Fruit fly (Drosophila melanogaster) whole organism, prepupa: ENCODE results near the gene Hem.
A peak's percentile ranks its signal among the peaks of the same experiment; 100 is the strongest.

Experiments used
- Blimp-1 ChIP-seq: fragments of 200-800 bp; sonication (Bioruptor generic); optimal IDR thresholded peaks from 3 replicates; lab custom pipeline; 2017; ENCODE audit warnings: missing biosample characterization, missing genetic modification characterization, mild to moderate bottlenecking, moderate library complexity, missing genetic modification reagents
- CG10631 ChIP-seq: fragments of 200-800 bp; sonication (Bioruptor generic); optimal IDR thresholded peaks from 2 replicates; lab custom pipeline; 2016; ENCODE audit warnings: missing biosample characterization, missing genetic modification characterization
- CG10669 ChIP-seq: fragments of 200-800 bp; sonication (Bioruptor generic); optimal IDR thresholded peaks from 3 replicates; lab custom pipeline; 2018; ENCODE audit warnings: missing biosample characterization, mild to moderate bottlenecking, missing genetic modification characterization, moderate library complexity
- CG11294 ChIP-seq: fragments of 200-800 bp; sonication (Bioruptor generic); IDR thresholded peaks from 2 replicates; pipeline ENCODE4 v1.3.6; 2022; ENCODE audit warnings: missing biosample characterization, missing genetic modification characterization
- CG11762 ChIP-seq: fragments of 200-800 bp; sonication (Bioruptor generic); optimal IDR thresholded peaks from 3 replicates; lab custom pipeline; 2016; ENCODE audit warnings: missing biosample characterization, missing genetic modification characterization; ENCODE audit not compliant: insufficient read depth
- CG11902 ChIP-seq: fragments of 200-800 bp; sonication (Bioruptor generic); optimal IDR thresholded peaks from 3 replicates; lab custom pipeline; 2016; ENCODE audit warnings: missing biosample characterization, missing genetic modification characterization
- CG15336 ChIP-seq: fragments of 200-800 bp; sonication (Bioruptor generic); IDR thresholded peaks from 2 replicates; pipeline ENCODE4 v1.3.6; 2022; ENCODE audit warnings: missing biosample characterization, missing genetic modification characterization
- CG1621 ChIP-seq: fragments of 200-800 bp; sonication (Bioruptor generic); optimal IDR thresholded peaks from 3 replicates; lab custom pipeline; 2018; ENCODE audit warnings: missing biosample characterization, mild to moderate bottlenecking, missing genetic modification characterization
- CG16779 ChIP-seq: fragments of 200-800 bp; sonication (Bioruptor generic); optimal IDR thresholded peaks from 3 replicates; lab custom pipeline; 2017; ENCODE audit warnings: missing biosample characterization, mild to moderate bottlenecking, missing genetic modification characterization
- CG3032 ChIP-seq: fragments of 200-800 bp; optimal IDR thresholded peaks from 2 replicates; lab custom pipeline; 2019; ENCODE audit warnings: missing biosample characterization, mild to moderate bottlenecking, missing genetic modification characterization, moderate library complexity
- CG31627 ChIP-seq: fragments of 200-800 bp; sonication (Bioruptor generic); optimal IDR thresholded peaks from 3 replicates; lab custom pipeline; 2016; ENCODE audit warnings: missing biosample characterization, missing genetic modification characterization
- CG32006 ChIP-seq: fragments of 200-800 bp; sonication (Bioruptor generic); optimal IDR thresholded peaks from 3 replicates; lab custom pipeline; 2017; ENCODE audit warnings: missing biosample characterization, mild to moderate bottlenecking, missing genetic modification characterization
- CG34406 ChIP-seq: fragments of 200-800 bp; sonication (Bioruptor generic); optimal IDR thresholded peaks from 3 replicates; lab custom pipeline; 2016; ENCODE audit warnings: missing biosample characterization, missing genetic modification characterization
- CG3919 ChIP-seq: fragments of 200-800 bp; sonication (Bioruptor generic); optimal IDR thresholded peaks from 3 replicates; lab custom pipeline; 2016; ENCODE audit warnings: missing biosample characterization, missing genetic modification characterization
- CG4318 ChIP-seq: fragments of 200-800 bp; sonication (Bioruptor generic); optimal IDR thresholded peaks from 3 replicates; lab custom pipeline; 2017; ENCODE audit warnings: missing biosample characterization, mild to moderate bottlenecking, missing genetic modification characterization
- CG6276 ChIP-seq: fragments of 200-800 bp; sonication (Bioruptor generic); optimal IDR thresholded peaks from 2 replicates; lab custom pipeline; 2017; ENCODE audit warnings: missing biosample characterization, mild to moderate bottlenecking, missing genetic modification characterization
- CG6792 ChIP-seq: fragments of 200-800 bp; sonication (Bioruptor generic); optimal IDR thresholded peaks from 3 replicates; lab custom pipeline; 2016; ENCODE audit warnings: missing biosample characterization, missing genetic modification characterization
- CG6808 ChIP-seq: fragments of 200-800 bp; sonication (Bioruptor generic); optimal IDR thresholded peaks from 3 replicates; lab custom pipeline; 2017; ENCODE audit warnings: missing biosample characterization, missing genetic modification characterization, mild to moderate bottlenecking, moderate library complexity, missing genetic modification reagents
- CG6854 ChIP-seq: fragments of 200-800 bp; sonication (Bioruptor generic); optimal IDR thresholded peaks from 2 replicates; lab custom pipeline; 2017; ENCODE audit warnings: missing biosample characterization, mild to moderate bottlenecking, missing genetic modification characterization
- CG7368 ChIP-seq: fragments of 200-800 bp; sonication (Bioruptor generic); optimal IDR thresholded peaks from 3 replicates; lab custom pipeline; 2016; ENCODE audit warnings: missing biosample characterization, missing genetic modification characterization
- CG8119 ChIP-seq: fragments of 200-800 bp; sonication (Bioruptor generic); IDR thresholded peaks from 3 replicates; pipeline ENCODE4 v1.3.6; 2022; ENCODE audit warnings: missing biosample characterization, missing genetic modification characterization
- CG8319 ChIP-seq: fragments of 200-800 bp; sonication (Bioruptor generic); optimal IDR thresholded peaks from 3 replicates; lab custom pipeline; 2016; ENCODE audit warnings: missing biosample characterization, missing genetic modification characterization
- CG8632 ChIP-seq: fragments of 200-800 bp; sonication (Bioruptor generic); optimal IDR thresholded peaks from 3 replicates; lab custom pipeline; 2016; ENCODE audit warnings: missing biosample characterization, missing genetic modification characterization
- CG9139 ChIP-seq: fragments of 200-800 bp; sonication (Bioruptor generic); optimal IDR thresholded peaks from 3 replicates; lab custom pipeline; 2017; ENCODE audit warnings: missing biosample characterization, mild to moderate bottlenecking, missing genetic modification characterization
- Eip75B ChIP-seq: fragments of 200-800 bp; sonication (Bioruptor generic); optimal IDR thresholded peaks from 3 replicates; lab custom pipeline; 2016; ENCODE audit warnings: missing biosample characterization, missing genetic modification characterization
- Eip93F ChIP-seq: fragments of 200-800 bp; sonication (Bioruptor generic); optimal IDR thresholded peaks from 2 replicates; lab custom pipeline; 2016; ENCODE audit warnings: missing biosample characterization, mild to moderate bottlenecking, missing genetic modification characterization
- Ets21C ChIP-seq: fragments of 200-800 bp; sonication (Bioruptor generic); optimal IDR thresholded peaks from 3 replicates; lab custom pipeline; 2016; ENCODE audit warnings: missing biosample characterization, missing genetic modification characterization
- Ets96B ChIP-seq: fragments of 200-800 bp; optimal IDR thresholded peaks from 2 replicates; lab custom pipeline; 2019; ENCODE audit warnings: missing biosample characterization, mild to moderate bottlenecking, missing genetic modification characterization, moderate library complexity
- Hr39 ChIP-seq: fragments of 200-800 bp; sonication (Bioruptor generic); optimal IDR thresholded peaks from 2 replicates; lab custom pipeline; 2016; ENCODE audit warnings: missing biosample characterization, missing genetic modification characterization
- Hr4 ChIP-seq: fragments of 200-800 bp; sonication (Bioruptor generic); optimal IDR thresholded peaks from 3 replicates; lab custom pipeline; 2016; ENCODE audit warnings: missing biosample characterization, missing genetic modification characterization
- Met ChIP-seq: fragments of 200-800 bp; sonication (Bioruptor generic); optimal IDR thresholded peaks from 3 replicates; lab custom pipeline; 2016; ENCODE audit warnings: missing biosample characterization, missing genetic modification characterization
- Smox ChIP-seq: fragments of 200-800 bp; sonication (Bioruptor generic); optimal IDR thresholded peaks from 3 replicates; lab custom pipeline; 2016; ENCODE audit warnings: missing biosample characterization, missing genetic modification characterization
- Sox14 ChIP-seq: fragments of 200-800 bp; sonication (Bioruptor generic); optimal IDR thresholded peaks from 3 replicates; lab custom pipeline; 2016; ENCODE audit warnings: missing biosample characterization, missing genetic modification characterization
- Sox15 ChIP-seq: fragments of 200-800 bp; sonication (Bioruptor generic); optimal IDR thresholded peaks from 3 replicates; lab custom pipeline; 2016; ENCODE audit warnings: missing biosample characterization, missing genetic modification characterization
- acj6 ChIP-seq: fragments of 200-800 bp; sonication (Bioruptor generic); optimal IDR thresholded peaks from 3 replicates; lab custom pipeline; 2016; ENCODE audit warnings: missing biosample characterization, missing genetic modification characterization
- dac ChIP-seq: fragments of 200-800 bp; sonication (Bioruptor generic); optimal IDR thresholded peaks from 2 replicates; lab custom pipeline; 2017; ENCODE audit warnings: missing biosample characterization, mild to moderate bottlenecking, missing genetic modification characterization
- dsx ChIP-seq: fragments of 200-800 bp; optimal IDR thresholded peaks from 3 replicates; lab custom pipeline; 2019; ENCODE audit warnings: missing biosample characterization, mild to moderate bottlenecking, missing genetic modification characterization, moderate library complexity; ENCODE audit not compliant: poor library complexity, severe bottlenecking
- eg ChIP-seq: fragments of 200-800 bp; sonication (Bioruptor generic); IDR thresholded peaks from 3 replicates; pipeline ENCODE4 v1.3.6; 2022; ENCODE audit warnings: missing biosample characterization, missing genetic modification characterization
- esn ChIP-seq: fragments of 200-800 bp; sonication (Bioruptor generic); optimal IDR thresholded peaks from 2 replicates; lab custom pipeline; 2016; ENCODE audit warnings: missing biosample characterization, mild to moderate bottlenecking, missing genetic modification characterization, moderate library complexity
- fd59A ChIP-seq: fragments of 200-800 bp; sonication (Bioruptor generic); optimal IDR thresholded peaks from 2 replicates; lab custom pipeline; 2017; ENCODE audit warnings: missing biosample characterization, mild to moderate bottlenecking, missing genetic modification characterization, missing genetic modification reagents
- fd85E ChIP-seq: fragments of 200-800 bp; sonication (Bioruptor generic); optimal IDR thresholded peaks from 3 replicates; lab custom pipeline; 2016; ENCODE audit warnings: missing biosample characterization, missing genetic modification characterization
- fkh ChIP-seq: fragments of 200-800 bp; sonication (Bioruptor generic); optimal IDR thresholded peaks from 3 replicates; lab custom pipeline; 2017; ENCODE audit warnings: missing biosample characterization, mild to moderate bottlenecking, missing genetic modification characterization, moderate library complexity
- lz ChIP-seq: fragments of 200-800 bp; sonication (Bioruptor generic); optimal IDR thresholded peaks from 3 replicates; lab custom pipeline; 2016; ENCODE audit warnings: missing biosample characterization, missing genetic modification characterization
- net ChIP-seq: fragments of 200-800 bp; sonication (Bioruptor generic); optimal IDR thresholded peaks from 3 replicates; lab custom pipeline; 2016; ENCODE audit warnings: missing biosample characterization, missing genetic modification characterization
- salr ChIP-seq, 2 experiments: fragments of 200-800 bp; sonication (Bioruptor generic); optimal IDR thresholded peaks; 3 replicates each; lab custom pipeline; 2016 to 2018; ENCODE audit warnings: missing biosample characterization in 2 of 2, missing genetic modification characterization in 2 of 2, mild to moderate bottlenecking in 1 of 2
- spab ChIP-seq: fragments of 200-800 bp; sonication (Bioruptor generic); optimal IDR thresholded peaks from 2 replicates; lab custom pipeline; 2017; ENCODE audit warnings: missing biosample characterization, mild to moderate bottlenecking, missing genetic modification characterization, missing genetic modification reagents
- ss ChIP-seq, 2 experiments: fragments of 200-800 bp; sonication (Bioruptor generic); optimal IDR thresholded peaks; 2 replicates in 1 of 2; 3 replicates in 1 of 2; lab custom pipeline; 2017 to 2018; ENCODE audit warnings: mild to moderate bottlenecking in 2 of 2, missing biosample characterization in 2 of 2, missing genetic modification characterization in 2 of 2, moderate library complexity in 1 of 2
- svp ChIP-seq: fragments of 200-800 bp; sonication (Bioruptor generic); peaks from one replicate; lab custom pipeline; 2016; ENCODE audit warnings: missing biosample characterization, missing genetic modification characterization
- topi ChIP-seq: fragments of 200-800 bp; sonication (Bioruptor generic); optimal IDR thresholded peaks from 3 replicates; lab custom pipeline; 2016; ENCODE audit warnings: missing biosample characterization, missing genetic modification characterization
- vri ChIP-seq: fragments of 200-800 bp; sonication (Bioruptor generic); optimal IDR thresholded peaks from 3 replicates; lab custom pipeline; 2016; ENCODE audit warnings: missing biosample characterization, mild to moderate bottlenecking, missing genetic modification characterization

Gene Hem

dm6 chr3L:22287994-22288766, at the start of gene Hem, which contains the start of gene IleRS:
Gene Hem (minus strand): TSS chr3L:22288195.
Gene IleRS (plus strand): TSS chr3L:22288665.
- TF ChIP-seq Sox15 (GFP tag; lab: Kevin White, UChicago): peak; percentile 89
- TF ChIP-seq CG6276 (GFP tag; lab: Kevin White, UChicago): no peak
- no peak for TF ChIP-seq Met (GFP tag; lab: Kevin White, UChicago)
- TF ChIP-seq Hr39 (GFP tag; lab: Kevin White, UChicago): peak; percentile 90
- peak; percentile 95 for TF ChIP-seq eg (GFP tag; lab: Robert Waterston, UW)
- TF ChIP-seq CG8319: peak; percentile 81
- TF ChIP-seq CG15336 (GFP tag; lab: Robert Waterston, UW): peak; percentile 84
- TF ChIP-seq fd85E (GFP tag; lab: Kevin White, UChicago): peak; percentile 43
- peak; percentile 88 for TF ChIP-seq CG31627 (GFP tag; lab: Kevin White, UChicago)
- TF ChIP-seq CG6792 (GFP tag; lab: Kevin White, UChicago): peak; percentile 83
- peak; percentile 91 for TF ChIP-seq svp (GFP tag; lab: Kevin White, UChicago)
- TF ChIP-seq CG10631 (GFP tag; lab: Kevin White, UChicago): peak; percentile 93
- TF ChIP-seq lz: peak; percentile 82
- TF ChIP-seq CG6808: no peak
- peak; percentile 86 for TF ChIP-seq Sox14 (GFP tag; lab: Kevin White, UChicago)
- peak; percentile 83 for TF ChIP-seq CG11294 (GFP tag; lab: Robert Waterston, UW)
- TF ChIP-seq topi: peak; percentile 89
- no peak for TF ChIP-seq CG16779
- TF ChIP-seq dsx (GFP tag; lab: Kevin White, UChicago): peak; percentile 82
- TF ChIP-seq Eip93F (GFP tag; lab: Kevin White, UChicago): no peak
- TF ChIP-seq Smox: no peak
- peak; percentile 74 for TF ChIP-seq CG9139 (GFP tag; lab: Kevin White, UChicago)
- TF ChIP-seq CG7368: peak; percentile 88
- no peak for TF ChIP-seq CG6854
- TF ChIP-seq Eip75B (GFP tag; lab: Kevin White, UChicago): no peak
- TF ChIP-seq CG10669: no peak
- TF ChIP-seq CG8632 (GFP tag; lab: Kevin White, UChicago): peak; percentile 92
- peak; percentile 86 for TF ChIP-seq CG11902
- peak; percentile 89; the same call in 2 of the 3 replicates for TF ChIP-seq CG8119 (GFP tag; lab: Robert Waterston, UW)
- peak; percentile 70 for TF ChIP-seq Blimp-1
- peak; percentile 76 for TF ChIP-seq Ets21C (GFP tag; lab: Kevin White, UChicago)
- no peak for TF ChIP-seq dac (GFP tag; lab: Kevin White, UChicago)
- peak; percentile 93 for TF ChIP-seq acj6 (GFP tag; lab: Kevin White, UChicago)
- no peak for TF ChIP-seq spab (GFP tag; lab: Kevin White, UChicago)
- peak; percentile 71 for TF ChIP-seq fd59A (GFP tag; lab: Kevin White, UChicago)
- peak; percentile 90 for TF ChIP-seq Hr4 (GFP tag; lab: Kevin White, UChicago)
- peak; percentile 92 for TF ChIP-seq esn
- TF ChIP-seq Ets96B: peak; percentile 88
- TF ChIP-seq ss (GFP tag; optimal IDR thresholded peaks at IDR 0.05; lab: Kevin White, UChicago): no peak
- no peak for TF ChIP-seq vri (GFP tag; lab: Kevin White, UChicago)
- peak; percentile 85 for TF ChIP-seq CG4318 (GFP tag; lab: Kevin White, UChicago)
- no peak for TF ChIP-seq CG32006
- TF ChIP-seq net: no peak
- TF ChIP-seq CG3032 (tag; lab: Kevin White, UChicago): peak; percentile 89
- peak; percentile 88 for TF ChIP-seq CG11762 (GFP tag; lab: Kevin White, UChicago)
- peak; percentile 90 for TF ChIP-seq CG3919 (GFP tag; lab: Kevin White, UChicago)
- no peak for TF ChIP-seq fkh (GFP tag; lab: Kevin White, UChicago)
- no peak for TF ChIP-seq CG1621 (tag; lab: Kevin White, UChicago)
- TF ChIP-seq salr (GFP tag; optimal IDR thresholded peaks at IDR 0.05; lab: Kevin White, UChicago): peak in 1 of 2 experiments; percentile 59
- peak; percentile 93 for TF ChIP-seq CG34406 (GFP tag; lab: Kevin White, UChicago)
